Worm (Caenorhabditis elegans) whole organism, L2 larva: ENCODE data around the gene C18C4.7.

Experiments
- C34F6.9 ChIP-seq: fragments of 150-350 bp; optimal IDR thresholded peaks from 2 replicates; lab custom pipeline; 2014; ENCODE audit warnings: missing biosample characterization, missing genetic modification characterization
- F13H6.1 ChIP-seq: sonication (generic microtip); optimal IDR thresholded peaks from 2 replicates; lab custom pipeline; 2016; ENCODE audit warnings: missing genetic modification characterization, missing compliant biosample characterization
- R02D3.7 ChIP-seq: fragments of 150-350 bp; optimal IDR thresholded peaks from 2 replicates; lab custom pipeline; 2014; ENCODE audit warnings: missing biosample characterization, missing genetic modification characterization
- Y55F3AM.14 ChIP-seq: fragments of 200-800 bp; sonication (Bioruptor generic); optimal IDR thresholded peaks from 2 replicates; lab custom pipeline; 2018; ENCODE audit warnings: mild to moderate bottlenecking, missing genetic modification characterization, missing compliant biosample characterization
- ZK546.5 ChIP-seq: sonication (generic microtip); optimal IDR thresholded peaks from 2 replicates; lab custom pipeline; 2017; ENCODE audit warnings: missing biosample characterization, missing genetic modification characterization
- alr-1 ChIP-seq: fragments of 150-350 bp; optimal IDR thresholded peaks from 2 replicates; lab custom pipeline; 2014; ENCODE audit warnings: missing biosample characterization, missing genetic modification characterization
- aly-2 ChIP-seq: fragments of 150-350 bp; optimal IDR thresholded peaks from 2 replicates; lab custom pipeline; 2014; ENCODE audit warnings: missing biosample characterization, missing genetic modification characterization
- ama-1 ChIP-seq: fragments of 150-350 bp; optimal IDR thresholded peaks from 2 replicates; lab custom pipeline; 2018; ENCODE audit warnings: inconsistent platforms
- blmp-1 ChIP-seq: sonication (generic microtip); optimal IDR thresholded peaks from 2 replicates; lab custom pipeline; 2017; ENCODE audit warnings: missing genetic modification characterization, mild to moderate bottlenecking, missing compliant biosample characterization, antibody characterized with exemption, moderate library complexity; ENCODE audit not compliant: insufficient read depth
- ceh-16 ChIP-seq: fragments of 150-350 bp; optimal IDR thresholded peaks from 2 replicates; lab custom pipeline; 2014; ENCODE audit warnings: missing biosample characterization, missing genetic modification characterization
- ceh-82 ChIP-seq: fragments of 150-350 bp; optimal IDR thresholded peaks from 2 replicates; lab custom pipeline; 2014; ENCODE audit warnings: missing biosample characterization, missing genetic modification characterization
- crh-2 ChIP-seq: sonication (generic microtip); optimal IDR thresholded peaks from 2 replicates; lab custom pipeline; 2017; ENCODE audit warnings: missing biosample characterization, missing genetic modification characterization
- dmd-4 ChIP-seq: sonication (generic microtip); optimal IDR thresholded peaks from 2 replicates; lab custom pipeline; 2017; ENCODE audit warnings: missing biosample characterization, missing genetic modification characterization
- egl-27 ChIP-seq: sonication (generic microtip); optimal IDR thresholded peaks from 3 replicates; lab custom pipeline; 2017; ENCODE audit warnings: missing biosample characterization, missing genetic modification reagents, missing genetic modification characterization
- elt-1 ChIP-seq: fragments of 150-350 bp; optimal IDR thresholded peaks from 2 replicates; lab custom pipeline; 2014; ENCODE audit warnings: missing biosample characterization, missing genetic modification characterization
- elt-3 ChIP-seq: sonication (generic microtip); optimal IDR thresholded peaks from 2 replicates; lab custom pipeline; 2017; ENCODE audit warnings: missing biosample characterization, missing genetic modification characterization
- fos-1 ChIP-seq: fragments of 150-350 bp; optimal IDR thresholded peaks from 2 replicates; lab custom pipeline; 2014; ENCODE audit warnings: missing biosample characterization, missing genetic modification characterization
- gmeb-1 ChIP-seq: fragments of 150-350 bp; optimal IDR thresholded peaks from 2 replicates; lab custom pipeline; 2014; ENCODE audit warnings: missing biosample characterization, missing genetic modification characterization
- lin-11 ChIP-seq: fragments of 150-350 bp; sonication (generic microtip); optimal IDR thresholded peaks from 2 replicates; lab custom pipeline; 2014; ENCODE audit warnings: missing biosample characterization, missing genetic modification characterization, inconsistent platforms, mixed read lengths
- lin-13 ChIP-seq: fragments of 150-350 bp; optimal IDR thresholded peaks from 2 replicates; lab custom pipeline; 2014; ENCODE audit warnings: missing biosample characterization, missing genetic modification reagents, missing genetic modification characterization
- lin-39 ChIP-seq: fragments of 150-350 bp; optimal IDR thresholded peaks from 2 replicates; lab custom pipeline; 2014; ENCODE audit warnings: missing biosample characterization, missing genetic modification reagents, missing genetic modification characterization
- lsy-2 ChIP-seq, 2 experiments: fragments of 150-350 bp in 1 of 2; sonication (generic microtip) in 1 of 2; optimal IDR thresholded peaks; 2 replicates each; lab custom pipeline; 2014 to 2017; ENCODE audit warnings: missing biosample characterization in 2 of 2, missing genetic modification characterization in 2 of 2
- mab-5 ChIP-seq: fragments of 150-350 bp; optimal IDR thresholded peaks from 2 replicates; lab custom pipeline; 2014; ENCODE audit warnings: missing biosample characterization, missing genetic modification characterization
- mbf-1 ChIP-seq: sonication (generic microtip); optimal IDR thresholded peaks from 2 replicates; lab custom pipeline; 2017; ENCODE audit warnings: missing biosample characterization, missing genetic modification characterization
- mdl-1 ChIP-seq, 2 experiments: fragments of 150-350 bp in 1 of 2; sonication (generic microtip) in 1 of 2; optimal IDR thresholded peaks; 2 replicates each; lab custom pipeline; 2017; ENCODE audit warnings: missing biosample characterization in 2 of 2, missing genetic modification characterization in 2 of 2
- nhr-10 ChIP-seq: sonication (generic microtip); optimal IDR thresholded peaks from 2 replicates; lab custom pipeline; 2017; ENCODE audit warnings: missing biosample characterization, missing genetic modification characterization
- nhr-11 ChIP-seq: fragments of 150-350 bp; optimal IDR thresholded peaks from 2 replicates; lab custom pipeline; 2014; ENCODE audit warnings: missing biosample characterization, missing genetic modification characterization
- nhr-12 ChIP-seq: fragments of 150-350 bp; optimal IDR thresholded peaks from 2 replicates; lab custom pipeline; 2014; ENCODE audit warnings: missing biosample characterization, missing genetic modification characterization
- nhr-129 ChIP-seq: fragments of 150-350 bp; optimal IDR thresholded peaks from 2 replicates; lab custom pipeline; 2014; ENCODE audit warnings: missing biosample characterization, missing genetic modification characterization
- nhr-21 ChIP-seq: fragments of 150-350 bp; optimal IDR thresholded peaks from 2 replicates; lab custom pipeline; 2014; ENCODE audit warnings: missing biosample characterization, missing genetic modification characterization
- nhr-23 ChIP-seq: fragments of 150-350 bp; optimal IDR thresholded peaks from 2 replicates; lab custom pipeline; 2014; ENCODE audit warnings: missing biosample characterization, missing genetic modification reagents, missing genetic modification characterization
- nhr-237 ChIP-seq: fragments of 150-350 bp; optimal IDR thresholded peaks from 2 replicates; lab custom pipeline; 2014; ENCODE audit warnings: missing biosample characterization, missing genetic modification characterization
- nhr-25 ChIP-seq: fragments of 150-350 bp; sonication (generic microtip); optimal IDR thresholded peaks from 3 replicates; lab custom pipeline; 2014; ENCODE audit warnings: missing biosample characterization, missing genetic modification characterization
- nhr-6 ChIP-seq: fragments of 150-350 bp; optimal IDR thresholded peaks from 2 replicates; lab custom pipeline; 2014; ENCODE audit warnings: missing biosample characterization, missing genetic modification characterization
- nhr-77 ChIP-seq: fragments of 150-350 bp; optimal IDR thresholded peaks from 2 replicates; lab custom pipeline; 2014; ENCODE audit warnings: missing biosample characterization, missing genetic modification characterization
- peb-1 ChIP-seq: fragments of 150-350 bp; optimal IDR thresholded peaks from 2 replicates; lab custom pipeline; 2014; ENCODE audit warnings: missing biosample characterization, missing genetic modification characterization
- sem-4 ChIP-seq: fragments of 150-350 bp; optimal IDR thresholded peaks from 2 replicates; lab custom pipeline; 2014; ENCODE audit warnings: missing biosample characterization, missing genetic modification reagents, missing genetic modification characterization
- skn-1 ChIP-seq: sonication (generic microtip); optimal IDR thresholded peaks from 2 replicates; lab custom pipeline; 2017; ENCODE audit warnings: missing biosample characterization, missing genetic modification characterization
- sma-3 ChIP-seq: sonication (generic microtip); optimal IDR thresholded peaks from 2 replicates; lab custom pipeline; 2016; ENCODE audit warnings: missing genetic modification reagents, missing genetic modification characterization, missing compliant biosample characterization
- sma-9 ChIP-seq, 2 experiments: fragments of 150-350 bp in 1 of 2; sonication (generic microtip) in 1 of 2; optimal IDR thresholded peaks; 2 replicates each; lab custom pipeline; 2014 to 2016; ENCODE audit warnings: missing genetic modification characterization in 2 of 2, mild to moderate bottlenecking in 1 of 2, missing biosample characterization in 1 of 2, missing compliant biosample characterization in 1 of 2, missing genetic modification reagents in 1 of 2, moderate library complexity in 1 of 2
- snpc-4 ChIP-seq: fragments of 150-350 bp; optimal IDR thresholded peaks from 2 replicates; lab custom pipeline; 2014; ENCODE audit warnings: missing biosample characterization, missing genetic modification characterization
- unc-39 ChIP-seq: fragments of 150-350 bp; optimal IDR thresholded peaks from 2 replicates; lab custom pipeline; 2014; ENCODE audit warnings: missing biosample characterization, missing genetic modification characterization
- unc-55 ChIP-seq: fragments of 150-350 bp; sonication (generic microtip); optimal IDR thresholded peaks from 3 replicates; lab custom pipeline; 2014; ENCODE audit warnings: missing biosample characterization, missing genetic modification reagents, missing genetic modification characterization
- unc-62 ChIP-seq: fragments of 150-350 bp; optimal IDR thresholded peaks from 2 replicates; lab custom pipeline; 2014; ENCODE audit warnings: missing biosample characterization, missing genetic modification reagents, missing genetic modification characterization
- zag-1 ChIP-seq: fragments of 150-350 bp; optimal IDR thresholded peaks from 2 replicates; lab custom pipeline; 2014; ENCODE audit warnings: missing biosample characterization, missing genetic modification characterization
- ztf-1 ChIP-seq: fragments of 200-800 bp; sonication (Bioruptor generic); conservative IDR thresholded peaks from 2 replicates; pipeline ENCODE4 v1.3.6; 2022; ENCODE audit warnings: missing genetic modification characterization, missing compliant biosample characterization
- ztf-11 ChIP-seq: sonication (generic microtip); optimal IDR thresholded peaks from 2 replicates; lab custom pipeline; 2017; ENCODE audit warnings: missing biosample characterization, missing genetic modification characterization
- ztf-4 ChIP-seq: fragments of 150-350 bp; optimal IDR thresholded peaks from 2 replicates; lab custom pipeline; 2014; ENCODE audit warnings: missing biosample characterization, missing genetic modification characterization

Gene C18C4.7

ce11 chrV:5580517-5580916 lies 13.5 kb upstream of the C18C4.7 start (continued):
- peak; percentile 86 for TF ChIP-seq nhr-129
- TF ChIP-seq C34F6.9 (tag; lab: Kevin White, UChicago) = peak; percentile 87
- TF ChIP-seq unc-62 (GFP tag; lab: Kevin White, UChicago) = no peak
- TF ChIP-seq gmeb-1 (tag; lab: Kevin White, UChicago) = no peak
- TF ChIP-seq sma-3 (GFP tag; lab: Kevin White, UChicago) = no peak
- no peak for TF ChIP-seq ztf-11
- TF ChIP-seq ama-1 (lab: Kevin White, UChicago) = peak; percentile 34
- no peak for TF ChIP-seq nhr-6
- TF ChIP-seq alr-1 = no peak
- TF ChIP-seq fos-1 (tag; lab: Kevin White, UChicago) = peak; percentile 61

DNA sequence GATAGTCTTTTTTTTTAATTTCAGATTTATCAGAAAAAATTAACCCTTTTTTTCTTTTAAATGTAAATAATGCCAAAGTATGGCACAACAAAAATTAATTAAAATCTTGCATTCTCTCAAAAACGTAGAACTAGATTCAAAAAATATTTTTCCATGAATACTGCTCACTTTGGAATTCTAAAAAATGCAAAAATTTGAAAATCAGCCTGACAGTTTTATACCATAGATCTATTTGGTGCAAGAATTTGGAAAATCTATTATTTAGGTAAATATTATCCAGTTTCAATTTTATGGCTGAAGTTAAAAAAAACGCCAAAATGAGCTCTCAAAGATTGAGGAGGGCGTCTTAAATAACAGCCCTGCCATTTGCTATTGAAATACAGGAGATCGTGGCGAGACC lies 12.6 kb upstream of the C18C4.7 start:
- no peak for TF ChIP-seq ama-1 (lab: Kevin White, UChicago)
- TF ChIP-seq blmp-1 (tag; lab: Kevin White, UChicago) = no peak
- TF ChIP-seq ceh-16 (tag; lab: Kevin White, UChicago) = no peak
- no peak for TF ChIP-seq nhr-21 (tag; lab: Kevin White, UChicago)
- TF ChIP-seq gmeb-1 (tag; lab: Kevin White, UChicago) = no peak
- TF ChIP-seq peb-1 (tag; lab: Kevin White, UChicago) = no peak
- no peak for TF ChIP-seq lin-39 (tag; lab: Kevin White, UChicago)
- no peak for TF ChIP-seq ZK546.5 (tag; lab: Kevin White, UChicago)
- TF ChIP-seq, all 48 proteins: peak for 0

ce11 chrV:5576008-5576407 lies 9.0 kb upstream of the C18C4.7 start:
- TF ChIP-seq ztf-11 = no peak
- TF ChIP-seq aly-2 (tag; lab: Kevin White, UChicago) = no peak
- TF ChIP-seq nhr-12 = no peak
- TF ChIP-seq dmd-4 (tag; lab: Kevin White, UChicago) = no peak
- no peak for TF ChIP-seq unc-62 (GFP tag; lab: Kevin White, UChicago)
- TF ChIP-seq lin-13 = peak; percentile 10
- no peak for TF ChIP-seq unc-39 (tag; lab: Kevin White, UChicago)
- no peak for TF ChIP-seq nhr-237 (tag; lab: Kevin White, UChicago)
- no peak for TF ChIP-seq elt-1 (tag; lab: Kevin White, UChicago)
- TF ChIP-seq blmp-1 (tag; lab: Kevin White, UChicago) = no peak
- no peak for TF ChIP-seq ama-1 (lab: Kevin White, UChicago)
- TF ChIP-seq lsy-2 (tag; optimal IDR thresholded peaks at IDR 0.05; lab: Kevin White, UChicago) = peak; percentile 33 to 37
- peak; percentile 13 for TF ChIP-seq nhr-21 (tag; lab: Kevin White, UChicago)
- no peak for TF ChIP-seq ceh-16 (tag; lab: Kevin White, UChicago)
- TF ChIP-seq C34F6.9 (tag; lab: Kevin White, UChicago) = no peak
- TF ChIP-seq ztf-4 (tag; lab: Kevin White, UChicago) = no peak
- TF ChIP-seq nhr-11 (tag; lab: Kevin White, UChicago) = no peak
- peak; percentile 75 for TF ChIP-seq nhr-129
- no peak for TF ChIP-seq ztf-1 (GFP tag; lab: Robert Waterston, UW)
- no peak for TF ChIP-seq R02D3.7 (tag; lab: Kevin White, UChicago)
- TF ChIP-seq nhr-6 = no peak
- TF ChIP-seq peb-1 (tag; lab: Kevin White, UChicago) = no peak
- TF ChIP-seq ceh-82 (tag; lab: Kevin White, UChicago) = no peak
- no peak for TF ChIP-seq lin-39 (tag; lab: Kevin White, UChicago)
- no peak for TF ChIP-seq elt-3
- TF ChIP-seq nhr-77 (tag; lab: Kevin White, UChicago) = no peak
- TF ChIP-seq alr-1 = no peak
- no peak for TF ChIP-seq zag-1
- TF ChIP-seq sem-4 (tag; lab: Kevin White, UChicago) = no peak
- no peak for TF ChIP-seq mab-5 (tag; lab: Kevin White, UChicago)
- peak; percentile 45 for TF ChIP-seq F13H6.1
- TF ChIP-seq sma-9 (GFP tag; optimal IDR thresholded peaks at IDR 0.05; lab: Kevin White, UChicago) = peak; percentile 41
- no peak for TF ChIP-seq sma-9 (tag; optimal IDR thresholded peaks at IDR 0.05; lab: Kevin White, UChicago)
- TF ChIP-seq gmeb-1 (tag; lab: Kevin White, UChicago) = peak; percentile 62
- peak; percentile 97 for TF ChIP-seq snpc-4
- no peak for TF ChIP-seq mdl-1 (tag; optimal IDR thresholded peaks at IDR 0.05; lab: Kevin White, UChicago)
- peak; percentile 65 for TF ChIP-seq fos-1 (tag; lab: Kevin White, UChicago)
- peak; percentile 58 for TF ChIP-seq sma-3 (GFP tag; lab: Kevin White, UChicago)
- TF ChIP-seq mbf-1 = no peak
- no peak for TF ChIP-seq nhr-25 (tag; lab: Kevin White, UChicago)
- TF ChIP-seq egl-27 (tag; lab: Kevin White, UChicago) = no peak
- no peak for TF ChIP-seq unc-55 (GFP tag; lab: Kevin White, UChicago)
- TF ChIP-seq skn-1 (tag; lab: Kevin White, UChicago) = peak; percentile 13
- no peak for TF ChIP-seq nhr-10
- TF ChIP-seq Y55F3AM.14 (GFP tag; lab: Kevin White, UChicago) = no peak
- TF ChIP-seq crh-2 (tag; lab: Kevin White, UChicago) = peak; percentile 79
- TF ChIP-seq ZK546.5 (tag; lab: Kevin White, UChicago) = no peak
- TF ChIP-seq nhr-23 (tag; lab: Kevin White, UChicago) = no peak
- TF ChIP-seq lin-11 (tag; lab: Kevin White, UChicago) = no peak
